Worm (Caenorhabditis elegans): ENCODE data around the gene ZK380.6.

- TF ChIP-seq ceh-83 (GFP tag; optimal IDR thresholded peaks at IDR 0.05) (no peak), nhr-76 (tag; optimal IDR thresholded peaks at IDR 0.05) (no peak), unc-62 (GFP tag; optimal IDR thresholded peaks at IDR 0.05) (no peak), nhr-28 (tag; optimal IDR thresholded peaks at IDR 0.05) (no peak), ceh-43 (GFP tag; optimal IDR thresholded peaks at IDR 0.05) (no peak), elt-3 (tag; optimal IDR thresholded peaks at IDR 0.05) (no peak), ham-2 (GFP tag; optimal IDR thresholded peaks at IDR 0.05) (no peak), unc-39 (tag; optimal IDR thresholded peaks at IDR 0.05) (no peak), nhr-12 (tag; optimal IDR thresholded peaks at IDR 0.05) (no peak)
Measured at ce11 chrX:1613860-1614259, 40.4 kb upstream of the ZK380.6 start.
